Fruit fly (Drosophila melanogaster) Kc167 (cell line): ENCODE measurements around the gene CG16758.

Source experiments
- Myc ChIP-seq: fragments of >200 bp; optimal IDR thresholded peaks from 2 replicates; lab custom pipeline; 2017; ENCODE audit warnings: missing external identifiers
- Sin3A ChIP-seq: fragments of >200 bp; optimal IDR thresholded peaks from 2 replicates; lab custom pipeline; 2018; ENCODE audit warnings: missing external identifiers
- h ChIP-seq: fragments of >200 bp; optimal IDR thresholded peaks from 3 replicates; lab custom pipeline; 2018; ENCODE audit warnings: missing external identifiers
- insv ChIP-seq: fragments of >200 bp; optimal IDR thresholded peaks from 3 replicates; lab custom pipeline; 2018; ENCODE audit warnings: missing external identifiers
- psq ChIP-seq: fragments of >200 bp; optimal IDR thresholded peaks from 2 replicates; lab custom pipeline; 2017; ENCODE audit warnings: missing external identifiers
- ttk ChIP-seq: sonication (Bioruptor generic); optimal IDR thresholded peaks from 2 replicates; lab custom pipeline; 2017; ENCODE audit warnings: missing external identifiers

CG16758 gene

dm6 chr3L:2503465-2503864 is at the start of gene CG16758:
Gene CG16758 (minus strand): TSS chr3L:2503606.
- TF ChIP-seq psq (lab: Kevin White, UChicago) (no peak), Myc (lab: Kevin White, UChicago) (no peak), ttk (lab: Kevin White, UChicago) (no peak), insv (lab: Kevin White, UChicago) (no peak), h (lab: Kevin White, UChicago) (no peak), Sin3A (lab: Kevin White, UChicago) (no peak)

dm6 chr3L:2552116-2552843 is 48.9 kb upstream of the CG16758 start:
- TF ChIP-seq psq (lab: Kevin White, UChicago) (peak; percentile 56), Myc (lab: Kevin White, UChicago) (no peak), ttk (lab: Kevin White, UChicago) (no peak), Sin3A (lab: Kevin White, UChicago) (no peak), insv (lab: Kevin White, UChicago) (no peak), h (lab: Kevin White, UChicago) (no peak)

dm6 chr3L:2551137-2551676 is 47.8 kb upstream of the CG16758 start:
- no peak for TF ChIP-seq h (lab: Kevin White, UChicago)
- TF ChIP-seq Sin3A (lab: Kevin White, UChicago), result no peak
- no peak for TF ChIP-seq insv (lab: Kevin White, UChicago)
- no peak for TF ChIP-seq ttk (lab: Kevin White, UChicago)
- no peak for TF ChIP-seq Myc (lab: Kevin White, UChicago)
- TF ChIP-seq psq (lab: Kevin White, UChicago), result no peak

- TF ChIP-seq h (lab: Kevin White, UChicago) (no peak), Sin3A (lab: Kevin White, UChicago) (no peak), insv (lab: Kevin White, UChicago) (no peak), Myc (lab: Kevin White, UChicago) (no peak), psq (lab: Kevin White, UChicago) (no peak), ttk (lab: Kevin White, UChicago) (no peak)
Observed at dm6 chr3L:2548932-2549331, 45.5 kb upstream of the CG16758 start.

dm6 chr3L:2545913-2546312 is 42.5 kb upstream of the CG16758 start:
- TF ChIP-seq Myc (lab: Kevin White, UChicago) (no peak), ttk (lab: Kevin White, UChicago) (no peak)

dm6 chr3L:2545077-2545453 is 41.7 kb upstream of the CG16758 start:
- TF ChIP-seq ttk (lab: Kevin White, UChicago), result no peak
- TF ChIP-seq Myc (lab: Kevin White, UChicago), result no peak
- no peak for TF ChIP-seq insv (lab: Kevin White, UChicago)
- TF ChIP-seq Sin3A (lab: Kevin White, UChicago), result no peak
- no peak for TF ChIP-seq psq (lab: Kevin White, UChicago)
- no peak for TF ChIP-seq h (lab: Kevin White, UChicago)

- TF ChIP-seq psq (lab: Kevin White, UChicago), result no peak
- no peak for TF ChIP-seq ttk (lab: Kevin White, UChicago)
- TF ChIP-seq Myc (lab: Kevin White, UChicago), result no peak
- TF ChIP-seq h (lab: Kevin White, UChicago), result no peak
- TF ChIP-seq insv (lab: Kevin White, UChicago), result no peak
- no peak for TF ChIP-seq Sin3A (lab: Kevin White, UChicago)
Observed at dm6 chr3L:2544435-2545076, 41.1 kb upstream of the CG16758 start.

- TF ChIP-seq Sin3A (lab: Kevin White, UChicago), result no peak
- no peak for TF ChIP-seq h (lab: Kevin White, UChicago)
- TF ChIP-seq ttk (lab: Kevin White, UChicago), result no peak
- TF ChIP-seq insv (lab: Kevin White, UChicago), result no peak
- TF ChIP-seq Myc (lab: Kevin White, UChicago), result no peak
- TF ChIP-seq psq (lab: Kevin White, UChicago), result no peak
Observed at dm6 chr3L:2541361-2541760, 38.0 kb upstream of the CG16758 start.

dm6 chr3L:2536969-2537600 is 33.7 kb upstream of the CG16758 start:
- TF ChIP-seq Sin3A (lab: Kevin White, UChicago) (no peak), psq (lab: Kevin White, UChicago) (no peak), Myc (lab: Kevin White, UChicago) (no peak), insv (lab: Kevin White, UChicago) (no peak), ttk (lab: Kevin White, UChicago) (no peak), h (lab: Kevin White, UChicago) (no peak)

dm6 chr3L:2533732-2534073 is 30.3 kb upstream of the CG16758 start:
- no peak for TF ChIP-seq ttk (lab: Kevin White, UChicago)
- no peak for TF ChIP-seq insv (lab: Kevin White, UChicago)
- TF ChIP-seq h (lab: Kevin White, UChicago), result no peak
- no peak for TF ChIP-seq psq (lab: Kevin White, UChicago)
- TF ChIP-seq Sin3A (lab: Kevin White, UChicago), result no peak
- no peak for TF ChIP-seq Myc (lab: Kevin White, UChicago)
